Fruit fly (Drosophila melanogaster) whole organism, embryonic: ENCODE measurements around the gene Ctl1.

Source experiments
- Ada2b ChIP-seq: fragments of 200-800 bp; sonication (Bioruptor generic); IDR thresholded peaks from 2 replicates; pipeline ENCODE4 v1.3.6; 2022; ENCODE audit warnings: missing biosample characterization, missing genetic modification characterization
- CG10321 ChIP-seq: fragments of 200-800 bp; sonication (Bioruptor generic); IDR thresholded peaks from 2 replicates; pipeline ENCODE4 v1.3.6; 2022; ENCODE audit warnings: missing biosample characterization, missing genetic modification characterization
- CG10462 ChIP-seq: fragments of 200-800 bp; sonication (Bioruptor generic); optimal IDR thresholded peaks from 2 replicates; lab custom pipeline; 2016; ENCODE audit warnings: missing biosample characterization, missing genetic modification characterization
- CG11093 ChIP-seq: fragments of 200-800 bp; sonication (Bioruptor generic); IDR thresholded peaks from 3 replicates; pipeline ENCODE4 v1.3.6; 2022; ENCODE audit warnings: missing biosample characterization, missing genetic modification characterization
- CG11504 ChIP-seq: fragments of 200-800 bp; sonication (Bioruptor generic); optimal IDR thresholded peaks from 3 replicates; lab custom pipeline; 2019; ENCODE audit warnings: missing biosample characterization, mild to moderate bottlenecking, missing genetic modification characterization, moderate library complexity
- CG11695 ChIP-seq: fragments of 200-800 bp; sonication (Bioruptor generic); IDR thresholded peaks from 3 replicates; pipeline ENCODE4 v1.3.6; 2022; ENCODE audit warnings: missing biosample characterization, missing genetic modification characterization
- CG12391 ChIP-seq: fragments of 200-800 bp; sonication (Bioruptor generic); optimal IDR thresholded peaks from 3 replicates; lab custom pipeline; 2018; ENCODE audit warnings: missing biosample characterization, mild to moderate bottlenecking, missing genetic modification characterization, moderate library complexity
- CG12942 ChIP-seq: fragments of 200-800 bp; sonication (Bioruptor generic); optimal IDR thresholded peaks from 3 replicates; lab custom pipeline; 2016; ENCODE audit warnings: missing biosample characterization, missing genetic modification characterization
- CG13296 ChIP-seq: fragments of 200-800 bp; sonication (Bioruptor generic); optimal IDR thresholded peaks from 3 replicates; lab custom pipeline; 2018; ENCODE audit warnings: missing biosample characterization, mild to moderate bottlenecking, missing genetic modification characterization
- CG13424 ChIP-seq: fragments of 200-800 bp; sonication (Bioruptor generic); optimal IDR thresholded peaks from 2 replicates; lab custom pipeline; 2019; ENCODE audit warnings: missing biosample characterization, mild to moderate bottlenecking, missing genetic modification characterization, moderate library complexity
- CG1647 ChIP-seq: fragments of 200-800 bp; sonication (Bioruptor generic); optimal IDR thresholded peaks from 3 replicates; lab custom pipeline; 2016; ENCODE audit warnings: missing biosample characterization, missing genetic modification characterization
- CG17359 ChIP-seq: fragments of 200-800 bp; sonication (Bioruptor generic); optimal IDR thresholded peaks from 3 replicates; lab custom pipeline; 2018; ENCODE audit warnings: missing biosample characterization, mild to moderate bottlenecking, missing genetic modification characterization, moderate library complexity
- CG17802 ChIP-seq: fragments of 200-800 bp; sonication (Bioruptor generic); optimal IDR thresholded peaks from 2 replicates; lab custom pipeline; 2018; ENCODE audit warnings: missing biosample characterization, mild to moderate bottlenecking, missing genetic modification characterization, moderate library complexity
- CG18262 ChIP-seq: fragments of 200-800 bp; optimal IDR thresholded peaks from 3 replicates; lab custom pipeline; 2019; ENCODE audit warnings: missing biosample characterization, mild to moderate bottlenecking, missing genetic modification characterization, moderate library complexity
- CG3281 ChIP-seq: fragments of 200-800 bp; sonication (Bioruptor generic); optimal IDR thresholded peaks from 3 replicates; lab custom pipeline; 2017; ENCODE audit warnings: missing biosample characterization, mild to moderate bottlenecking, missing genetic modification characterization
- CG4730 ChIP-seq: fragments of 200-800 bp; sonication (Bioruptor generic); IDR thresholded peaks from 2 replicates; pipeline ENCODE4 v1.3.6; 2022; ENCODE audit warnings: missing biosample characterization, missing genetic modification characterization
- CG6654 ChIP-seq: fragments of 200-800 bp; sonication (Bioruptor generic); optimal IDR thresholded peaks from 2 replicates; lab custom pipeline; 2017; ENCODE audit warnings: missing biosample characterization, mild to moderate bottlenecking, missing genetic modification characterization
- CG7372 ChIP-seq: fragments of 200-800 bp; sonication (Bioruptor generic); IDR thresholded peaks from 2 replicates; pipeline ENCODE4 v1.3.6; 2022; ENCODE audit warnings: missing biosample characterization, missing genetic modification characterization
- CG9609 ChIP-seq: fragments of 200-800 bp; sonication (Bioruptor generic); optimal IDR thresholded peaks from 3 replicates; lab custom pipeline; 2016; ENCODE audit warnings: missing biosample characterization, missing genetic modification characterization
- CG9817 ChIP-seq: fragments of 200-800 bp; sonication (Bioruptor generic); optimal IDR thresholded peaks from 2 replicates; lab custom pipeline; 2018; ENCODE audit warnings: missing biosample characterization, mild to moderate bottlenecking, missing genetic modification characterization, moderate library complexity
- CG9932 ChIP-seq: fragments of 200-800 bp; sonication (Bioruptor generic); IDR thresholded peaks from 2 replicates; pipeline ENCODE4 v1.3.6; 2022; ENCODE audit warnings: missing biosample characterization, missing genetic modification characterization
- Dbx ChIP-seq: fragments of 200-800 bp; sonication (Bioruptor generic); IDR thresholded peaks from 3 replicates; pipeline ENCODE4 v1.3.6; 2022; ENCODE audit warnings: missing biosample characterization, missing genetic modification characterization
- Dek ChIP-seq: fragments of 200-800 bp; sonication (Bioruptor generic); optimal IDR thresholded peaks from 3 replicates; lab custom pipeline; 2019; ENCODE audit warnings: missing biosample characterization, mild to moderate bottlenecking, missing genetic modification characterization, moderate library complexity
- Fer1 ChIP-seq: fragments of 200-800 bp; sonication (Bioruptor generic); optimal IDR thresholded peaks from 2 replicates; lab custom pipeline; 2017; ENCODE audit warnings: missing biosample characterization, mild to moderate bottlenecking, missing genetic modification characterization
- Fer3 ChIP-seq: fragments of 200-800 bp; sonication (Bioruptor generic); optimal IDR thresholded peaks from 2 replicates; lab custom pipeline; 2018; ENCODE audit warnings: missing biosample characterization, mild to moderate bottlenecking, missing genetic modification characterization, moderate library complexity
- GATAe ChIP-seq: fragments of 200-800 bp; sonication (Bioruptor generic); conservative IDR thresholded peaks from 2 replicates; pipeline ENCODE4 v1.3.6; 2022; ENCODE audit warnings: missing biosample characterization, missing genetic modification characterization
- Hr78 ChIP-seq, 2 experiments: fragments of 200-800 bp in 1 of 2; fragments of >200 bp in 1 of 2; sonication (Bioruptor generic) in 1 of 2; optimal IDR thresholded peaks; 2 replicates each; lab custom pipeline; 2017 to 2019; ENCODE audit warnings: missing biosample characterization in 2 of 2, missing genetic modification characterization in 2 of 2, mild to moderate bottlenecking in 1 of 2, moderate library complexity in 1 of 2
- MESR4 ChIP-seq: fragments of 200-800 bp; sonication (Bioruptor generic); optimal IDR thresholded peaks from 2 replicates; lab custom pipeline; 2018; ENCODE audit warnings: missing biosample characterization, mild to moderate bottlenecking, missing genetic modification characterization, moderate library complexity
- Meics ChIP-seq: fragments of 200-800 bp; sonication (Bioruptor generic); optimal IDR thresholded peaks from 2 replicates; lab custom pipeline; 2017; ENCODE audit warnings: missing biosample characterization, mild to moderate bottlenecking, missing genetic modification characterization
- Myb ChIP-seq: fragments of 200-800 bp; sonication (Bioruptor generic); optimal IDR thresholded peaks from 2 replicates; lab custom pipeline; 2016; ENCODE audit warnings: missing biosample characterization, missing genetic modification characterization
- Oaz ChIP-seq: fragments of 200-800 bp; sonication (Bioruptor generic); IDR thresholded peaks from 2 replicates; pipeline ENCODE4 v1.3.6; 2022; ENCODE audit warnings: missing biosample characterization, missing genetic modification characterization
- Rx ChIP-seq: fragments of 200-800 bp; sonication (Bioruptor generic); IDR thresholded peaks from 2 replicates; pipeline ENCODE4 v1.3.6; 2022; ENCODE audit warnings: missing biosample characterization, missing genetic modification characterization
- Six4 ChIP-seq: fragments of 200-800 bp; sonication (Bioruptor generic); optimal IDR thresholded peaks from 2 replicates; lab custom pipeline; 2016; ENCODE audit warnings: missing biosample characterization, missing genetic modification characterization
- Usf ChIP-seq: fragments of 200-800 bp; sonication (Bioruptor generic); optimal IDR thresholded peaks from 2 replicates; lab custom pipeline; 2017; ENCODE audit warnings: missing genotype, missing biosample characterization, missing genetic modification characterization
- ab ChIP-seq: fragments of 200-800 bp; sonication (Bioruptor generic); optimal IDR thresholded peaks from 2 replicates; lab custom pipeline; 2016; ENCODE audit warnings: missing biosample characterization, missing genetic modification characterization
- btn ChIP-seq: fragments of 200-800 bp; sonication (Bioruptor generic); optimal IDR thresholded peaks from 2 replicates; lab custom pipeline; 2016; ENCODE audit warnings: missing biosample characterization, missing genetic modification characterization
- caup ChIP-seq: fragments of 200-800 bp; sonication (Bioruptor generic); optimal IDR thresholded peaks from 3 replicates; lab custom pipeline; 2017; ENCODE audit warnings: missing biosample characterization, mild to moderate bottlenecking, missing genetic modification characterization, moderate library complexity; ENCODE audit not compliant: severe bottlenecking
- da ChIP-seq: fragments of 200-800 bp; sonication (Bioruptor generic); optimal IDR thresholded peaks from 2 replicates; lab custom pipeline; 2016; ENCODE audit warnings: missing biosample characterization, missing genetic modification characterization
- esg ChIP-seq: fragments of 200-800 bp; sonication (Bioruptor generic); conservative IDR thresholded peaks from 2 replicates; pipeline ENCODE4 v1.3.6; 2022; ENCODE audit warnings: missing biosample characterization, missing genetic modification characterization
- exex ChIP-seq: fragments of 200-800 bp; sonication (Bioruptor generic); optimal IDR thresholded peaks from 4 replicates; lab custom pipeline; 2018; ENCODE audit warnings: missing biosample characterization, mild to moderate bottlenecking, missing genetic modification characterization, moderate library complexity
- fd102C ChIP-seq: fragments of 200-800 bp; sonication (Bioruptor generic); optimal IDR thresholded peaks from 2 replicates; lab custom pipeline; 2018; ENCODE audit warnings: missing biosample characterization, mild to moderate bottlenecking, missing genetic modification characterization, moderate library complexity
- ftz-f1 ChIP-seq: fragments of 200-800 bp; sonication (Bioruptor generic); optimal IDR thresholded peaks from 2 replicates; lab custom pipeline; 2016; ENCODE audit warnings: missing biosample characterization, missing genetic modification characterization
- grn ChIP-seq: fragments of 200-800 bp; sonication (Bioruptor generic); optimal IDR thresholded peaks from 3 replicates; lab custom pipeline; 2017; ENCODE audit warnings: missing biosample characterization, missing genetic modification characterization
- hkb ChIP-seq, 2 experiments: fragments of 200-800 bp in 1 of 2; fragments of >200 bp in 1 of 2; sonication (Bioruptor generic) in 1 of 2; IDR thresholded peaks in 1 of 2; optimal IDR thresholded peaks in 1 of 2; 2 replicates each; pipeline versions ENCODE4 v1.3.6 to Lab custom; 2017 to 2022; ENCODE audit warnings: missing biosample characterization in 1 of 2, missing genetic modification characterization in 1 of 2
- insv ChIP-seq, 2 experiments: fragments of 200-800 bp; sonication (Bioruptor generic); optimal IDR thresholded peaks; 3 replicates each; lab custom pipeline; 2016 to 2018; ENCODE audit warnings: missing biosample characterization in 2 of 2, missing genetic modification characterization in 2 of 2
- pfk ChIP-seq: fragments of 200-800 bp; sonication (Bioruptor generic); optimal IDR thresholded peaks from 2 replicates; lab custom pipeline; 2018; ENCODE audit warnings: missing biosample characterization, mild to moderate bottlenecking, missing genetic modification characterization, moderate library complexity
- sd ChIP-seq: fragments of 200-800 bp; sonication (Bioruptor generic); optimal IDR thresholded peaks from 3 replicates; lab custom pipeline; 2018; ENCODE audit warnings: missing biosample characterization, mild to moderate bottlenecking, missing genetic modification characterization, moderate library complexity
- shn ChIP-seq: fragments of 200-800 bp; sonication (Bioruptor generic); optimal IDR thresholded peaks from 3 replicates; lab custom pipeline; 2016; ENCODE audit warnings: missing biosample characterization, missing genetic modification characterization
- sisA ChIP-seq: fragments of 200-800 bp; sonication (Bioruptor generic); IDR thresholded peaks from 2 replicates; pipeline ENCODE4 v1.3.6; 2022; ENCODE audit warnings: missing biosample characterization, missing genetic modification characterization
- wor ChIP-seq: fragments of 200-800 bp; sonication (Bioruptor generic); IDR thresholded peaks from 2 replicates; pipeline ENCODE4 v1.3.6; 2022; ENCODE audit warnings: missing biosample characterization, missing genetic modification characterization

Gene Ctl1

DNA sequence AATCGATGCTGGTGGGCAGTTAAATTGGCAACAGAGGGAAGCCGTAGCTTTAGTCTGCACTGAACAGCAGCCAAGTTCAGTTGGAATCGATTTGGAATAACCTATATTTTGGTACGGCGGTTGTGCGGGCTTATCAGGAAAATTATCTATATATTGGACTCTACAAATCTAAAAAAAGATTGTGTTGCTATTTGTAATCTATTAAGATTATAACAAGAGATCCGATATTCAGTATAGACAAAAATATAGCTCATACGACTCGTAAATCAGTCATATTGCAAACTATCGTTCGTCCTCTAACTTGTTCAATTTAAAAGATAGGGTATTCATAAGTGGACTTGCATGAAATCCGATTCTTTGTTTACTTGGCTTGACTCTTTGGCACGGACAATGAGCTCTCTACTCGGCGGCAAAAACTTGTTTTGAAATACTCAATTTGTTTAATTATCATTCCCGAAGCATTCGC is 10.9 kb downstream of the Ctl1 start, which contains the start of gene Hexo1 (continued):
- no peak for TF ChIP-seq CG9932 (GFP tag; lab: Robert Waterston, UW)
- TF ChIP-seq CG12391, result peak; percentile 27
- peak; percentile 37; the same call in 1 of the 2 replicates for TF ChIP-seq GATAe (GFP tag; lab: Robert Waterston, UW)
- no peak for TF ChIP-seq da (GFP tag; lab: Kevin White, UChicago)
- TF ChIP-seq Hr78 (GFP tag; optimal IDR thresholded peaks at IDR 0.05; lab: Kevin White, UChicago), result peak in 1 of 2 experiments; percentile 15
- no peak for TF ChIP-seq ftz-f1 (GFP tag; lab: Kevin White, UChicago)
- no peak for TF ChIP-seq Myb (GFP tag; lab: Kevin White, UChicago)
- peak; percentile 20; the same call in 1 of the 3 replicates for TF ChIP-seq Dbx (GFP tag; lab: Robert Waterston, UW)
- no peak for TF ChIP-seq CG1647
- no peak for TF ChIP-seq wor (GFP tag; lab: Robert Waterston, UW)
- TF ChIP-seq CG4730 (GFP tag; lab: Robert Waterston, UW), result no peak
- 0 out of 3 replicates have a peak, but pooled peaks have one; percentile 40 for TF ChIP-seq CG11695 (GFP tag; lab: Robert Waterston, UW)
- no peak for TF ChIP-seq CG9609 (GFP tag; lab: Kevin White, UChicago)
- no peak for TF ChIP-seq ab (GFP tag; lab: Kevin White, UChicago)
- no peak for TF ChIP-seq CG9817 (tag; lab: Kevin White, UChicago)
- peak; percentile 29 for TF ChIP-seq caup (GFP tag; lab: Kevin White, UChicago)
- TF ChIP-seq MESR4 (GFP tag; lab: Kevin White, UChicago), result no peak
- no peak for TF ChIP-seq fd102C
- no peak for TF ChIP-seq CG6654
- TF ChIP-seq CG17802, result no peak
- peak; percentile 40 for TF ChIP-seq Fer1
- TF ChIP-seq CG17359 (tag; lab: Kevin White, UChicago), result peak; percentile 40
- peak; percentile 42 for TF ChIP-seq CG13424 (tag; lab: Kevin White, UChicago)
- TF ChIP-seq Ada2b, result 0 out of 2 replicates have a peak, but pooled peaks have one; percentile 17
- peak; percentile 19 for TF ChIP-seq sd (tag; lab: Kevin White, UChicago)
- TF ChIP-seq btn (GFP tag; lab: Kevin White, UChicago), result no peak
- TF ChIP-seq Fer3 (tag; lab: Kevin White, UChicago), result peak; percentile 25
- TF ChIP-seq CG7372 (GFP tag; lab: Robert Waterston, UW), result no peak
- TF ChIP-seq sisA (GFP tag; lab: Robert Waterston, UW), result no peak
- TF ChIP-seq exex (tag; lab: Kevin White, UChicago), result peak; percentile 48
- TF ChIP-seq CG10462, result no peak
- no peak for TF ChIP-seq Oaz
- TF ChIP-seq pfk, result no peak
- TF ChIP-seq insv (GFP tag; optimal IDR thresholded peaks at IDR 0.05; lab: Kevin White, UChicago), result no peak
- TF ChIP-seq shn (GFP tag; lab: Kevin White, UChicago), result no peak
- TF ChIP-seq CG13296, result peak; percentile 54
- peak; percentile 70 for TF ChIP-seq grn (GFP tag; lab: Kevin White, UChicago)
- TF ChIP-seq Usf, result no peak
- peak; percentile 44 for TF ChIP-seq Meics (GFP tag; lab: Kevin White, UChicago)
- TF ChIP-seq CG12942 (GFP tag; lab: Kevin White, UChicago), result no peak
- TF ChIP-seq esg (GFP tag; lab: Robert Waterston, UW), result no peak
- TF ChIP-seq Dek (tag; lab: Kevin White, UChicago), result no peak
- TF ChIP-seq CG11093, result no peak
- TF ChIP-seq hkb (optimal IDR thresholded peaks at IDR 0.05; lab: Kevin White, UChicago), result no peak
- TF ChIP-seq hkb (GFP tag; IDR thresholded peaks at IDR 0.05; lab: Robert Waterston, UW), result peak; percentile 61
- TF ChIP-seq Rx, result no peak
- TF ChIP-seq CG11504 (tag; lab: Kevin White, UChicago), result no peak
- TF ChIP-seq CG3281 (GFP tag; lab: Kevin White, UChicago), result peak; percentile 42
- TF ChIP-seq CG18262 (tag; lab: Kevin White, UChicago), result peak; percentile 31
- no peak for TF ChIP-seq CG10321 (GFP tag; lab: Robert Waterston, UW)
- TF ChIP-seq Six4 (GFP tag; lab: Kevin White, UChicago), result no peak
